Fruit fly (Drosophila melanogaster) whole organism: ENCODE results near the gene CG31055.

Source experiments
- CG8478 ChIP-seq: fragments of >200 bp; optimal IDR thresholded peaks from 2 replicates; lab custom pipeline; 2018; ENCODE audit warnings: inconsistent platforms
- Dll ChIP-seq: fragments of >200 bp; optimal IDR thresholded peaks from 2 replicates; lab custom pipeline; 2017
- EcR ChIP-seq, 2 experiments: fragments of >200 bp; optimal IDR thresholded peaks; 2 replicates each; lab custom pipeline; 2017; ENCODE audit warnings: missing biosample characterization in 2 of 2, missing genetic modification characterization in 2 of 2, missing genetic modification reagents in 2 of 2
- pan ChIP-seq: fragments of >200 bp; optimal IDR thresholded peaks from 2 replicates; lab custom pipeline; 2017
- psq ChIP-seq: fragments of >200 bp; optimal IDR thresholded peaks from 2 replicates; lab custom pipeline; 2017
- usp ChIP-seq: fragments of >200 bp; optimal IDR thresholded peaks from 2 replicates; lab custom pipeline; 2017; ENCODE audit warnings: missing biosample characterization, missing genetic modification characterization, mixed read lengths

CG31055 gene

DNA sequence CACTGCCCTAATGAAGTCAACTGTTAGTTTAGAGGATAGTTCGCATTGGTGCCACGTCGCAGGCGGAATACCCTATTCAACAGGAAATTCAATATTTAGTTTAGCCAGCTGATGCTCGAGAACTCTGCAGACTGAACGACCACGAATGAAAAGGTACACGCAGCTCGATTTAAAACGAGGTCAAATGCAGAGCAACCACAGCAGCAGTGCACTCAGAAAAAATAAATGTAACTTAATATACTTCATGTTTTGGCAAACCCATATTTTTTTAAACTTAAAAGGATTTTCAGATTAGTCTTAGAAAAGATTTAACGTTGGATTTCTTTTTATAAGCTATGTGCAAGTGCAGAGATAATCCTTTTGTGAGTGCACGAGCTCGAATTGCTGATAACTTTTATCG is 32.8 kb downstream of the CG31055 start:
- TF ChIP-seq CG8478 (lab: Kevin White, UChicago), result no peak
- TF ChIP-seq EcR (GFP tag; optimal IDR thresholded peaks at IDR 0.05; lab: Kevin White, UChicago), result no peak
- no peak for TF ChIP-seq pan

DNA sequence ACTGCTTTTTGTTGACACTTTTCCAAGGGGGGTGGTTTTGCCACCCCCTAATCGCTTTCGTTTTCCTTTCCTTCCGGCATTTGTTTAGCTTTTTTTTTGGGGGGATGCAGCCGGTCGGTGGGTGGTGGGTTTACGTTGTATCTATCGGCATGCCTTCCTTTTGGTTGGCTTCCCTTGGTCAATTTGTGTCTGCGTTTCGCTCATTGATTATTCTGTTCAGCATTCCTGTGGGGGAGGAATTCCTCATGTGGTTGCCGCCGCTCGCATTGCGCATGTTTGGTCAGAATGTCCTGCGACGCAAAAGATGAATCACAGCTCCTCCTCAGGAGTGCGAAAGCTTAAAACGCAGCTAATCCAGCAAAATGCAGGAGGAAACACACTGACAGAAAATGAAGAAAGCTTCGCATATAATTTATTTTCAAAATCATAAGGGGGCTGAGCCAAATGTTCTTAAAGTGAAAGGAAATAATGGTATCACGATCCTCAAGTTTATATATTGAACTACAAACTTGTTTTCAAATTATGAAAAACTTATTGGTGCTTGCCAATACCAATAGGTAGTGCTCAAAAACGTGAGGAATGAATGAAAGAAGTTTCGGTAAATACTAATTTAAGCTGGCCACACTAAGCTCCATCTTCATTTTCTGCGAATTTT is 35.7 kb downstream of the CG31055 start, which contains the start of gene RpS10a:
TSS of gene RpS10a (plus strand) at position 605 of the 655 bp plus-strand sequence.
- no peak for TF ChIP-seq Dll (lab: Kevin White, UChicago)

DNA sequence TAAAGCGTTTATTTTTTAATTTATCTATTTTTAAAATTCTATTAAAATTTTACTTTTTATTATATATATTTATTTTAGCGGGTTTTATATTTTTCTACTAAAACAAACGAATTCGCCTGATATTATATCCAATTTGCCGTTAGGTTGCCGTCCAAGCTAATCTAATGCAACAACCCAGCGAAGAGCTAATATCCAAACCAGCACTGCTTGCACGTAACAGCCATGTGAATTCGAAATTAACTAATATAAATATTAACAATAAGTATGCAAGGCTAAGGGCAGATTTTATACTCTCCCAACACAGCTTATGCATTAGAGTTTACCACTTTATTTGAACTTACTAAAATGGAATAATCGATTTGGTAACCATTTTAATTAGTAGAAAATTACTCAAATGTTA is 36.2 kb downstream of the CG31055 start:
- TF ChIP-seq psq (lab: Kevin White, UChicago) (no peak), usp (no peak), EcR (GFP tag; optimal IDR thresholded peaks at IDR 0.05; lab: Kevin White, UChicago) (no peak), Dll (lab: Kevin White, UChicago) (no peak), CG8478 (lab: Kevin White, UChicago) (no peak), pan (no peak)

DNA sequence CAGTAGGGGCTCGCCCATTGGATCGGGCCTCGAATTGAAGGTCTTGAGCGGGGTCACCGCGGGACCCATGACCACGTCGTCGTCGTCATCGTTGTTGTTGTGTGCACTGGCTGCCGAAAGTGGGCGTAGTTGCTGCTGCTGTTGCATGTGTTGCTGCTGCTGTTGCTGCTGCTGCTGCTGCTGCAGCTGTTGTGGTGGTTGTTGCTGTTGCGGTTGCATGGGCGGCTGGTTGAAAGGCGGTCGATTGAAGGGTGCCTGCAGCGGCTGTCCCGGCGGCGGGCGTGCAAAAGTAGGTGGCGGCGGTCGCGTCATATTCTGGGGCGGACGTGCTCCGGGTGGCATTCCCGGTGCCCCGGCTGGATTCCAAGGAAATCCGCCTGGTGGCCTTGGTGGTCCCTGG is 40.1 kb downstream of the CG31055 start:
- TF ChIP-seq psq (lab: Kevin White, UChicago) (no peak), usp (no peak)

DNA sequence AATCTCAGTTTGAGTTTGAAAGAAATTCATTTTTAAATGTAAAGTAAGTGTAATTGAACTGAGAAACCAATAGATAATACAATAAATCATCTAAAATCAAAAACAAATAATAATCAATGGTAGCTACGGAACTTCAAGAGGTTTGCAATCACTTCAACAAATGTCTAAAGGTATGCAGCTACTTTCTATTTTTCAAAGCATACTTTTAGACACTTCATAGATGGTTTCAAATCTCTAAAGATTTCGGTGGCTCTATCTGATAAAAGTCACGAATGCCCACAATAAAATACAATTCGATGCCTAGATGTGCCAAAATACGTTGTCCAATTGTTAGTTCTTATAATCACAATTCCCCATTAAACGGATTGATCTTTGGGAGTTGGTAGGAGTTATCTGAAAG is 44.9 kb downstream of the CG31055 start:
- no peak for TF ChIP-seq usp
- TF ChIP-seq CG8478 (lab: Kevin White, UChicago), result no peak
- no peak for TF ChIP-seq EcR (GFP tag; optimal IDR thresholded peaks at IDR 0.05; lab: Kevin White, UChicago)
- TF ChIP-seq Dll (lab: Kevin White, UChicago), result no peak
- TF ChIP-seq pan, result no peak
- no peak for TF ChIP-seq psq (lab: Kevin White, UChicago)

DNA sequence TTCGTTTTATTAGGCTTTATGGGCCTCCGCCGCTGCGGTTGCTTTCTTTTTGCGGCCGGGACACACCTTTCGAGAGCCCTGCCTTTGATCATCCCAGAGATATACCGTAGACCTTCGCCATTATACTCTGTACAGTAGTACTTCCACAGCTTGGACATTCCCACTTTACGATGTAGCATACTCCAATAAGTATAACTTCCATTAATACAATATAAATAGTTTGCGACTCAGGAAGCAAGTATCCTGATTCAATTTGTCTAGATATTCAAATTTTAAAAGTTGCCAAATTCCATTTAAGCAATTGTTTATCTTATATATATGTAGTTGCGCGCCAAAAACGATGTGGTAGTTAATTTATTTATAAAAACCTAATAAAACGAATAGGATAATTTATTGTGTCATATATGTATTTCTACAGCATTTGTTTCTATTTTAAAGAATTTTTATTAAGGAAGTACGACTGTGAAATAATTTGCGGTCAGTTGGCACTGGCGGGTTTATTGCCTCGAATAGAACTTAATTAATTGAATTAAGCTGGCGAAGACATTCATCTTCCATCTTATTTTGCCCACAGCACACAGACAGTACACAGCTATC is 50.6 kb downstream of the CG31055 start:
- TF ChIP-seq pan (no peak), usp (no peak), psq (lab: Kevin White, UChicago) (no peak), EcR (GFP tag; optimal IDR thresholded peaks at IDR 0.05; lab: Kevin White, UChicago) (no peak), Dll (lab: Kevin White, UChicago) (no peak), CG8478 (lab: Kevin White, UChicago) (no peak)

DNA sequence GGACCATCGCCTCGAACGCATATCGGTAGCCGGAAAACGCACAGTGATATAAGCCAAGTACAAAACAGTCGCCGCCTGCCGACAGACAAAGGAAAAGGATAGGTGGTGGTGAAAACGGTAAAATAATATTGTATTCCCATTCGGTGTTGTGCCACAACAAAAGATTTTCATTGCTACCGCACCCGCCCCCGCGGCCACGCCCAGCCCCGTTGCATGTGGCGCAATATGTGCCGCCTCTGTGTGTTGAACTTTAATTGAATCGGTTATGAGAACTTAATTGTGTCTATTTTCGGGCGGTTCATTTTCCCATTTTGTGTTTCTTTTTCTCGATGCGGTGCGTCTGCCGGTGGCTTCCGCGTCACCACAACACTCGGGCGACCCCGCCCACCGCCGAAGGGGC is 51.2 kb downstream of the CG31055 start:
- no peak for TF ChIP-seq CG8478 (lab: Kevin White, UChicago)
- TF ChIP-seq pan, result no peak
- no peak for TF ChIP-seq psq (lab: Kevin White, UChicago)
- no peak for TF ChIP-seq EcR (GFP tag; optimal IDR thresholded peaks at IDR 0.05; lab: Kevin White, UChicago)
- no peak for TF ChIP-seq usp
- no peak for TF ChIP-seq Dll (lab: Kevin White, UChicago)

DNA sequence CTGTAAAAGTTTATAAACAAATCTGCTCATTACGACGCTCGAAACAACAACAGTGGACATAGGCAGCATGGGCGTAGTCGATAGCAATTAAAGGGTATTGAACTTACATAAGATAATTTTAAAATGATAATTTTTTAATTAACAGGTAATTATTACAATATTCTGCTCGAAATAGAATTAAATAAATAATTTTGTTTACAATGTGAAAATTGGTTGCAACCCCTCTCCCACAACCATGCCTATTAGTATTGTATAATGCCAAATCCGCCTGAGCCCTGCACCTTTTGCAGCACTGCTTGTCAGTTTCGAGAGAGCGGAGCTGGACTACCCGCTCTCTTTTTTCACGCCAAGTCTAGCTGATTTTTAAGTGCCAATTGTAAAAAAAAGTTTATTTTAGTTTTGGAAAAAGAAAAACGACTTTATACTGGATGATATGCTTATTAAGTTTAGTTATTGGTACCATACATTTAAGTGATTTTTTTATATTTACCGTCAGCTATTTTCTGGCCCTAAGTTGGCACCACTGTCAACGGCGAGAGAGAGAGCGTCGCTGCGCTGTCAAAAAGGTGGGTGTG is 51.8 kb downstream of the CG31055 start, which contains the start of the genes CG5611 and Mtl:
TSS of gene CG5611 (minus strand) at position 51 of the 575 bp plus-strand sequence.
TSS of gene Mtl (plus strand) at position 403 of the 575 bp plus-strand sequence.
- no peak for TF ChIP-seq CG8478 (lab: Kevin White, UChicago)
- TF ChIP-seq EcR (GFP tag; optimal IDR thresholded peaks at IDR 0.05; lab: Kevin White, UChicago), result no peak
- no peak for TF ChIP-seq pan
- TF ChIP-seq Dll (lab: Kevin White, UChicago), result no peak
- no peak for TF ChIP-seq psq (lab: Kevin White, UChicago)
- TF ChIP-seq usp, result no peak
